Fruit fly (Drosophila melanogaster) Kc167 (cell line): ENCODE results near the gene nuf.

Experiments
- Myc ChIP-seq: fragments of >200 bp; optimal IDR thresholded peaks from 2 replicates; lab custom pipeline; 2017; ENCODE audit warnings: missing external identifiers
- Sin3A ChIP-seq: fragments of >200 bp; optimal IDR thresholded peaks from 2 replicates; lab custom pipeline; 2018; ENCODE audit warnings: missing external identifiers
- h ChIP-seq: fragments of >200 bp; optimal IDR thresholded peaks from 3 replicates; lab custom pipeline; 2018; ENCODE audit warnings: missing external identifiers
- insv ChIP-seq: fragments of >200 bp; optimal IDR thresholded peaks from 3 replicates; lab custom pipeline; 2018; ENCODE audit warnings: missing external identifiers
- psq ChIP-seq: fragments of >200 bp; optimal IDR thresholded peaks from 2 replicates; lab custom pipeline; 2017; ENCODE audit warnings: missing external identifiers
- ttk ChIP-seq: sonication (Bioruptor generic); optimal IDR thresholded peaks from 2 replicates; lab custom pipeline; 2017; ENCODE audit warnings: missing external identifiers

Gene nuf

dm6 chr3L:14193962-14194503 is 3.4 kb downstream of the nuf start:
- TF ChIP-seq psq (lab: Kevin White, UChicago) (no peak), h (lab: Kevin White, UChicago) (no peak), insv (no peak), Sin3A (no peak), ttk (lab: Kevin White, UChicago) (no peak), Myc (lab: Kevin White, UChicago) (no peak)

dm6 chr3L:14195714-14196113 is 5.0 kb downstream of the nuf start:
- TF ChIP-seq h (lab: Kevin White, UChicago) (no peak), insv (no peak), psq (lab: Kevin White, UChicago) (no peak), Myc (lab: Kevin White, UChicago) (no peak), Sin3A (no peak), ttk (lab: Kevin White, UChicago) (no peak)

- TF ChIP-seq psq (lab: Kevin White, UChicago) = no peak
- no peak for TF ChIP-seq h (lab: Kevin White, UChicago)
- TF ChIP-seq Sin3A = no peak
- TF ChIP-seq ttk (lab: Kevin White, UChicago) = no peak
- no peak for TF ChIP-seq insv
- no peak for TF ChIP-seq Myc (lab: Kevin White, UChicago)
Observed at dm6 chr3L:14198216-14198615, 7.5 kb downstream of the nuf start.

dm6 chr3L:14200966-14201365 is 10.3 kb downstream of the nuf start:
- TF ChIP-seq ttk (lab: Kevin White, UChicago) = no peak
- no peak for TF ChIP-seq h (lab: Kevin White, UChicago)
- no peak for TF ChIP-seq insv
- TF ChIP-seq Myc (lab: Kevin White, UChicago) = no peak
- TF ChIP-seq psq (lab: Kevin White, UChicago) = no peak

dm6 chr3L:14202318-14202717 is 11.6 kb downstream of the nuf start:
- no peak for TF ChIP-seq Sin3A
- TF ChIP-seq psq (lab: Kevin White, UChicago) = no peak
- TF ChIP-seq ttk (lab: Kevin White, UChicago) = no peak
- TF ChIP-seq h (lab: Kevin White, UChicago) = no peak
- no peak for TF ChIP-seq insv
- TF ChIP-seq Myc (lab: Kevin White, UChicago) = no peak

- TF ChIP-seq psq (lab: Kevin White, UChicago) (no peak), insv (no peak), ttk (lab: Kevin White, UChicago) (no peak), Myc (lab: Kevin White, UChicago) (no peak), Sin3A (no peak), h (lab: Kevin White, UChicago) (no peak)
Observed at dm6 chr3L:14203023-14203422, 12.4 kb downstream of the nuf start, which contains the start of gene saturn. TSS of gene saturn (plus strand) at chr3L:14203323.

dm6 chr3L:14204659-14205568 is 14.2 kb downstream of the nuf start:
- TF ChIP-seq h (lab: Kevin White, UChicago) = no peak
- TF ChIP-seq insv = no peak
- TF ChIP-seq Sin3A = no peak
- TF ChIP-seq psq (lab: Kevin White, UChicago) = no peak
- TF ChIP-seq ttk (lab: Kevin White, UChicago) = no peak
- no peak for TF ChIP-seq Myc (lab: Kevin White, UChicago)

dm6 chr3L:14207361-14207760 is 16.7 kb downstream of the nuf start:
- TF ChIP-seq insv = no peak
- TF ChIP-seq Sin3A = no peak
- no peak for TF ChIP-seq h (lab: Kevin White, UChicago)
- no peak for TF ChIP-seq psq (lab: Kevin White, UChicago)
- TF ChIP-seq ttk (lab: Kevin White, UChicago) = no peak
- no peak for TF ChIP-seq Myc (lab: Kevin White, UChicago)

dm6 chr3L:14208974-14209373 is 18.3 kb downstream of the nuf start:
- TF ChIP-seq h (lab: Kevin White, UChicago) (no peak), Sin3A (no peak), ttk (lab: Kevin White, UChicago) (no peak), psq (lab: Kevin White, UChicago) (no peak), Myc (lab: Kevin White, UChicago) (no peak), insv (no peak)

dm6 chr3L:14211616-14212015 is 20.9 kb downstream of the nuf start:
- TF ChIP-seq insv = no peak
- no peak for TF ChIP-seq Myc (lab: Kevin White, UChicago)
- TF ChIP-seq ttk (lab: Kevin White, UChicago) = no peak
- no peak for TF ChIP-seq psq (lab: Kevin White, UChicago)
- TF ChIP-seq Sin3A = no peak
- no peak for TF ChIP-seq h (lab: Kevin White, UChicago)

- TF ChIP-seq ttk (lab: Kevin White, UChicago) (no peak), insv (no peak), psq (lab: Kevin White, UChicago) (no peak)
Observed at dm6 chr3L:14212300-14212893, 21.7 kb downstream of the nuf start.

dm6 chr3L:14216140-14216539 is 25.5 kb downstream of the nuf start:
- TF ChIP-seq insv = no peak
- TF ChIP-seq ttk (lab: Kevin White, UChicago) = no peak
- no peak for TF ChIP-seq psq (lab: Kevin White, UChicago)
- TF ChIP-seq h (lab: Kevin White, UChicago) = no peak
- TF ChIP-seq Sin3A = no peak
- TF ChIP-seq Myc (lab: Kevin White, UChicago) = no peak
